Worm (Caenorhabditis elegans): ENCODE measurements around the gene col-123.
A peak's percentile ranks its signal among the peaks of the same experiment; 100 is the strongest.

The col-123 gene

DNA sequence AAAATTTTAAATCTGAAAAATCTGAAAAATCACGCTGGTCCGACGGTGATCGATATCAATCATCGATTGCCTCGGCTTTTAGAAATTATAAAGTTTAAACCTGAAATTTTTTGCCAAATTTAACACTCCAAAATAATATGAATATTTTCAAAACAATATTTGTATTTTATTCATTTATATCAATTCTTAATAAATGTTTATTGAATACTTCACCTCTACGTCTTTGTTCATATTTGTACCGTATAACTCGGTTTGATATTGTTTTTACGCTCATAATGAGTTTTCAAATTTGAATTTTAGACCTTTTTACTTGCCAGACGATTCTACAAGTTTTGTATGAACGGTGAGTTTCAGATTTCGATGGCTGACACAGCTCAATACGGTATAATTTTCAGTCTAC lies 43.1 kb downstream of the col-123 start, which contains the start of the genes K07F5.15 and K07F5.22:
Gene K07F5.15, plus strand, starts transcription at position 301 of the 400 bp plus-strand sequence.
Gene K07F5.22, plus strand, starts transcription at position 301 of the 400 bp plus-strand sequence.
- TF ChIP-seq mdt-29 (GFP tag; IDR thresholded peaks at IDR 0.05) (no peak), ztf-7 (tag; optimal IDR thresholded peaks at IDR 0.05) (no peak), tag-97 (GFP tag; IDR thresholded peaks at IDR 0.05) (no peak), lin-15B (tag; optimal IDR thresholded peaks at IDR 0.05) (no peak)

DNA sequence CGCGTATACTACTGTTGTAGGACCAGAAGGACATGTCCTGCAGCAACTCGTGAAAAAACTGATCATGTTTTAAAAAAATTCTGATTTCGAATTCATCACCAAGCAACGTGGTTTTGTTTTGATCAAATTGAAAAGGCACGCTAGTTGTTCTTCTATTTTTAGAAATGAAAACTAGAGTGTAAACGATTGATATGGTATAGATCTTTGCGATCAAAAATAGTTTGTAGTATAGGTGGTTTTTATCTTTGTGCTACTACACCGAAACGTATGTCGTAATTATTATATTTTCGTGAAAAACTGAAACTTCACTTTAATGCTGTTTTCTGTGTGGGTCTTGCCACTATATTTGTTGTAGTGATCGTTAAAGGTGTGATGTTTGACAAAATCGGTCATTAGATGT lies 45.1 kb downstream of the col-123 start:
- TF ChIP-seq nhr-28 (tag; optimal IDR thresholded peaks at IDR 0.05) (peak; percentile 86), zfp-2 (tag; optimal IDR thresholded peaks at IDR 0.05) (no peak)

DNA sequence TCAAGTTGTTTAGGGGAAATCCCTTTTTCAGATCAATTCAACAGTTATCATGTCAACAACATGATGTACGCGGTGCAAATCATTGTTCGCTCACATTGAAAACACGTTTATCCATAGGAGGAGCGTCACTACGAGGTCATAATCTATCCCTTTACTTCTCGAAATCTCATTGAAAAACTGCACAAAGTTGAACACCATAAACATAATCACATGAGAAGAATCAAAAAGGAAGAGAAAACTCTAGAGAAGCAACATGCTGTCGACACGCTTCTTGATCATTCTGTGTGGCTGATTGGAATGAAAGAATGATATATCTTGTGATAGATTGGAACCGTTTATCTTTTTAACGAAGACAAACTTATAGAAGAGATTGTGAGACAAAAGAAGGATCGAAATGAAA lies 46.2 kb downstream of the col-123 start:
- TF ChIP-seq ceh-44 (GFP tag; IDR thresholded peaks at IDR 0.05) = no peak
- TF ChIP-seq mes-2 (tag; optimal IDR thresholded peaks at IDR 0.05; ENCODE audit: poor library complexity, severe bottlenecking) = peak; percentile 41
- peak; percentile 49 for TF ChIP-seq nhr-25 (tag; optimal IDR thresholded peaks at IDR 0.05; ENCODE audit: borderline replicate concordance, insufficient read depth)
- TF ChIP-seq hlh-30 (tag; optimal IDR thresholded peaks at IDR 0.05; ENCODE audit: insufficient read depth) = peak; percentile 93
- peak; percentile 58 for TF ChIP-seq nhr-11 (tag; optimal IDR thresholded peaks at IDR 0.05)
- no peak for TF ChIP-seq pha-4 (GFP tag; IDR thresholded peaks at IDR 0.05)
- no peak for TF ChIP-seq pha-4 (tag; optimal IDR thresholded peaks at IDR 0.05)
- TF ChIP-seq set-16 (GFP tag; IDR thresholded peaks at IDR 0.05) = no peak
- TF ChIP-seq dmd-9 (GFP tag; IDR thresholded peaks at IDR 0.05) = no peak
- peak; percentile 58; the same call in 1 of the 2 replicates for TF ChIP-seq ceh-20 (GFP tag; IDR thresholded peaks at IDR 0.05)
- peak; percentile 29 for TF ChIP-seq T20F7.1 (GFP tag; optimal IDR thresholded peaks at IDR 0.05)
- TF ChIP-seq lsy-2 (tag; optimal IDR thresholded peaks at IDR 0.05) = peak; percentile 5 to 79
- peak; percentile 86 for TF ChIP-seq mxl-3 (GFP tag; optimal IDR thresholded peaks at IDR 0.05)
- no peak for TF ChIP-seq lin-1 (GFP tag; IDR thresholded peaks at IDR 0.05)
- peak; percentile 90 for TF ChIP-seq mdt-29 (GFP tag; IDR thresholded peaks at IDR 0.05)
- TF ChIP-seq duxl-1 (tag; optimal IDR thresholded peaks at IDR 0.05; ENCODE audit: poor library complexity) = peak; percentile 9
- no peak for TF ChIP-seq zag-1 (tag; optimal IDR thresholded peaks at IDR 0.05)
- TF ChIP-seq vab-7 (GFP tag; IDR thresholded peaks at IDR 0.05) = no peak
- no peak for TF ChIP-seq saeg-2 (GFP tag; IDR thresholded peaks at IDR 0.05)
- TF ChIP-seq cey-2 (tag; optimal IDR thresholded peaks at IDR 0.05; ENCODE audit: borderline replicate concordance, insufficient read depth) = peak; percentile 94
- no peak for TF ChIP-seq nhr-41 (GFP tag; IDR thresholded peaks at IDR 0.05)
- TF ChIP-seq dpl-1 (GFP tag; optimal IDR thresholded peaks at IDR 0.05) = peak; percentile 49
- peak; percentile 90 for TF ChIP-seq hlh-11 (tag; optimal IDR thresholded peaks at IDR 0.05)
- TF ChIP-seq gei-8 (GFP tag; optimal IDR thresholded peaks at IDR 0.05) = peak; percentile 75
- TF ChIP-seq aha-1 (tag) = peak; percentile 92
- TF ChIP-seq zip-11 (GFP tag; IDR thresholded peaks at IDR 0.05) = no peak
- no peak for TF ChIP-seq dmd-8 (GFP tag; IDR thresholded peaks at IDR 0.05)
- TF ChIP-seq ztf-7 (tag; optimal IDR thresholded peaks at IDR 0.05) = no peak
- no peak for TF ChIP-seq arid-1 (GFP tag; conservative IDR thresholded peaks at IDR 0.05)
- no peak for TF ChIP-seq sdz-12 (GFP tag; optimal IDR thresholded peaks at IDR 0.05)
- TF ChIP-seq F49E8.2 (tag; optimal IDR thresholded peaks at IDR 0.05; ENCODE audit: borderline replicate concordance) = no peak
- no peak for TF ChIP-seq madf-5 (GFP tag; IDR thresholded peaks at IDR 0.05)
- TF ChIP-seq unc-130 (GFP tag; optimal IDR thresholded peaks at IDR 0.05) = no peak
- TF ChIP-seq nhr-76 (tag; optimal IDR thresholded peaks at IDR 0.05) = no peak
- no peak for TF ChIP-seq unc-39 (tag; optimal IDR thresholded peaks at IDR 0.05)
- no peak for TF ChIP-seq zip-2 (tag; optimal IDR thresholded peaks at IDR 0.05)
- TF ChIP-seq D1046.2 (GFP tag; IDR thresholded peaks at IDR 0.05) = no peak
- peak; percentile 12 for TF ChIP-seq nhr-77 (tag; optimal IDR thresholded peaks at IDR 0.05)
- TF ChIP-seq lin-38 (GFP tag; IDR thresholded peaks at IDR 0.05) = no peak
- TF ChIP-seq nhr-102 (tag; optimal IDR thresholded peaks at IDR 0.05) = peak; percentile 52
- TF ChIP-seq ZK337.2 (GFP tag; IDR thresholded peaks at IDR 0.05) = no peak
- TF ChIP-seq nhr-28 (tag; optimal IDR thresholded peaks at IDR 0.05) = peak; percentile 92
- peak; percentile 98 for TF ChIP-seq nhr-48 (tag; optimal IDR thresholded peaks at IDR 0.05)
